Fruit fly (Drosophila melanogaster) whole organism, embryonic: ENCODE data around the gene CG4613.
A peak's percentile ranks its signal among the peaks of the same experiment; 100 is the strongest.

Experiments
- Awh ChIP-seq: fragments of 200-800 bp; sonication (Bioruptor generic); IDR thresholded peaks from 2 replicates; pipeline ENCODE4, ENCODE4 v1.3.6; 2022; ENCODE audit warnings: missing biosample characterization, missing genetic modification characterization
- CG12391 ChIP-seq: fragments of 200-800 bp; sonication (Bioruptor generic); optimal IDR thresholded peaks from 3 replicates; lab custom pipeline; 2018; ENCODE audit warnings: missing biosample characterization, mild to moderate bottlenecking, missing genetic modification characterization, moderate library complexity
- CG14710 ChIP-seq: fragments of 200-800 bp; sonication (Bioruptor generic); optimal IDR thresholded peaks from 3 replicates; lab custom pipeline; 2019; ENCODE audit warnings: missing biosample characterization, mild to moderate bottlenecking, missing genetic modification characterization, moderate library complexity
- CG1529 ChIP-seq: fragments of 200-800 bp; sonication (Bioruptor generic); optimal IDR thresholded peaks from 3 replicates; lab custom pipeline; 2018; ENCODE audit warnings: missing biosample characterization, missing genetic modification characterization
- CG15696 ChIP-seq: fragments of 200-800 bp; sonication (Bioruptor generic); optimal IDR thresholded peaks from 2 replicates; lab custom pipeline; 2019; ENCODE audit warnings: missing biosample characterization, mild to moderate bottlenecking, missing genetic modification characterization, moderate library complexity
- CG16815 ChIP-seq: fragments of 200-800 bp; sonication (Bioruptor generic); optimal IDR thresholded peaks from 3 replicates; lab custom pipeline; 2017; ENCODE audit warnings: missing biosample characterization, mild to moderate bottlenecking, missing genetic modification characterization
- CG17361 ChIP-seq: fragments of 200-800 bp; sonication (Bioruptor generic); IDR thresholded peaks from 3 replicates; pipeline ENCODE4 v1.3.6; 2022; ENCODE audit warnings: missing biosample characterization, missing genetic modification characterization
- CG18262 ChIP-seq: fragments of 200-800 bp; optimal IDR thresholded peaks from 3 replicates; lab custom pipeline; 2019; ENCODE audit warnings: missing biosample characterization, mild to moderate bottlenecking, missing genetic modification characterization, moderate library complexity
- CG18476 ChIP-seq: fragments of 200-800 bp; sonication (Bioruptor generic); optimal IDR thresholded peaks from 2 replicates; lab custom pipeline; 2016; ENCODE audit warnings: missing biosample characterization, mild to moderate bottlenecking, missing genetic modification characterization
- CG18764 ChIP-seq: fragments of 200-800 bp; sonication (Bioruptor generic); optimal IDR thresholded peaks from 3 replicates; lab custom pipeline; 2016; ENCODE audit warnings: missing biosample characterization, missing genetic modification characterization
- CG2199 ChIP-seq: fragments of 200-800 bp; sonication (Bioruptor generic); IDR thresholded peaks from 3 replicates; pipeline ENCODE4 v1.3.6; 2022; ENCODE audit warnings: missing biosample characterization, missing genetic modification characterization
- CG2712 ChIP-seq: fragments of 200-800 bp; optimal IDR thresholded peaks from 3 replicates; lab custom pipeline; 2019; ENCODE audit warnings: missing biosample characterization, mild to moderate bottlenecking, missing genetic modification characterization, moderate library complexity
- CG34422 ChIP-seq: fragments of 200-800 bp; sonication (Bioruptor generic); IDR thresholded peaks from 3 replicates; pipeline ENCODE4 v1.3.6; 2022; ENCODE audit warnings: missing biosample characterization, missing genetic modification characterization
- CG6175 ChIP-seq: fragments of 200-800 bp; sonication (Bioruptor generic); IDR thresholded peaks from 3 replicates; pipeline ENCODE4 v1.3.6; 2022; ENCODE audit warnings: missing biosample characterization, missing genetic modification characterization
- CG7556 ChIP-seq: fragments of 200-800 bp; sonication (Bioruptor generic); optimal IDR thresholded peaks from 2 replicates; lab custom pipeline; 2017; ENCODE audit warnings: missing biosample characterization, mild to moderate bottlenecking, missing genetic modification characterization
- CG7928 ChIP-seq: fragments of 200-800 bp; sonication (Bioruptor generic); optimal IDR thresholded peaks from 2 replicates; lab custom pipeline; 2017; ENCODE audit warnings: missing biosample characterization, mild to moderate bottlenecking, missing genetic modification characterization
- CG8765 ChIP-seq: fragments of 200-800 bp; sonication (Bioruptor generic); IDR thresholded peaks from 2 replicates; pipeline ENCODE4 v1.3.6; 2022; ENCODE audit warnings: missing biosample characterization, missing genetic modification characterization
- Dip3 ChIP-seq: fragments of 200-800 bp; sonication (Bioruptor generic); optimal IDR thresholded peaks from 3 replicates; lab custom pipeline; 2016; ENCODE audit warnings: missing biosample characterization, missing genetic modification characterization
- Gsc ChIP-seq: fragments of 200-800 bp; sonication (Bioruptor generic); IDR thresholded peaks from 2 replicates; pipeline ENCODE4 v1.3.6; 2022; ENCODE audit warnings: missing biosample characterization, missing genetic modification characterization
- Hr51 ChIP-seq, 2 experiments: fragments of 200-800 bp; sonication (Bioruptor generic); optimal IDR thresholded peaks; 2 replicates in 1 of 2; 3 replicates in 1 of 2; lab custom pipeline; 2016 to 2018; ENCODE audit warnings: missing biosample characterization in 2 of 2, missing genetic modification characterization in 2 of 2, mild to moderate bottlenecking in 1 of 2, moderate library complexity in 1 of 2
- Hsf ChIP-seq: fragments of 200-800 bp; sonication (Bioruptor generic); optimal IDR thresholded peaks from 3 replicates; lab custom pipeline; 2016; ENCODE audit warnings: missing biosample characterization, missing genetic modification characterization
- Kr ChIP-seq: fragments of 200-800 bp; sonication (Bioruptor generic); optimal IDR thresholded peaks from 2 replicates; lab custom pipeline; 2017; ENCODE audit warnings: missing biosample characterization, mild to moderate bottlenecking, missing genetic modification characterization
- Med ChIP-seq: fragments of 200-800 bp; sonication (Bioruptor generic); peaks from one replicate; lab custom pipeline; 2016; ENCODE audit warnings: missing biosample characterization, missing genetic modification characterization, mild to moderate bottlenecking, inconsistent platforms, moderate library complexity
- Opbp ChIP-seq: fragments of 200-800 bp; sonication (Bioruptor generic); IDR thresholded peaks from 3 replicates; pipeline ENCODE4 v1.3.6; 2022; ENCODE audit warnings: missing biosample characterization, missing genetic modification characterization; ENCODE audit not compliant: partially characterized antibody
- Optix ChIP-seq: fragments of 200-800 bp; sonication (Bioruptor generic); IDR thresholded peaks from 3 replicates; pipeline ENCODE4 v1.3.6; 2022; ENCODE audit warnings: missing biosample characterization, missing genetic modification characterization
- Sry-β ChIP-seq: fragments of 200-800 bp; sonication (Bioruptor generic); optimal IDR thresholded peaks from 2 replicates; lab custom pipeline; 2018; ENCODE audit warnings: missing biosample characterization, mild to moderate bottlenecking, missing genetic modification characterization, moderate library complexity
- Sry-δ ChIP-seq: fragments of 200-800 bp; sonication (Bioruptor generic); optimal IDR thresholded peaks from 2 replicates; lab custom pipeline; 2016; ENCODE audit warnings: missing biosample characterization, missing genetic modification characterization
- abd-A ChIP-seq: fragments of 200-800 bp; sonication (Bioruptor generic); optimal IDR thresholded peaks from 3 replicates; lab custom pipeline; 2019; ENCODE audit warnings: missing biosample characterization, mild to moderate bottlenecking, missing genetic modification characterization, moderate library complexity
- bab2 ChIP-seq: fragments of 200-800 bp; sonication (Bioruptor generic); optimal IDR thresholded peaks from 2 replicates; lab custom pipeline; 2016; ENCODE audit warnings: missing biosample characterization, missing genetic modification characterization
- cg ChIP-seq: fragments of 200-800 bp; sonication (Bioruptor generic); optimal IDR thresholded peaks from 3 replicates; lab custom pipeline; 2019; ENCODE audit warnings: missing biosample characterization, mild to moderate bottlenecking, missing genetic modification characterization, moderate library complexity
- ci ChIP-seq: fragments of 200-800 bp; sonication (Bioruptor generic); IDR thresholded peaks from 3 replicates; pipeline ENCODE4 v1.3.6; 2022; ENCODE audit warnings: missing biosample characterization, missing genetic modification characterization
- crol ChIP-seq: fragments of 200-800 bp; sonication (Bioruptor generic); IDR thresholded peaks from 2 replicates; pipeline ENCODE4 v1.3.6; 2022; ENCODE audit warnings: missing biosample characterization, missing genetic modification characterization
- dmrt11E ChIP-seq: fragments of 200-800 bp; sonication (Bioruptor generic); optimal IDR thresholded peaks from 3 replicates; lab custom pipeline; 2018; ENCODE audit warnings: missing biosample characterization, mild to moderate bottlenecking, missing genetic modification characterization, moderate library complexity
- gcm ChIP-seq: fragments of 200-800 bp; sonication (Bioruptor generic); optimal IDR thresholded peaks from 2 replicates; lab custom pipeline; 2019; ENCODE audit warnings: missing biosample characterization, mild to moderate bottlenecking, missing genetic modification characterization, moderate library complexity
- gsb-n ChIP-seq: fragments of 200-800 bp; sonication (Bioruptor generic); optimal IDR thresholded peaks from 3 replicates; lab custom pipeline; 2018; ENCODE audit warnings: missing biosample characterization, mild to moderate bottlenecking, missing genetic modification characterization
- ham ChIP-seq: fragments of 200-800 bp; sonication (Bioruptor generic); IDR thresholded peaks from 2 replicates; pipeline ENCODE4 v1.3.6; 2022; ENCODE audit warnings: missing biosample characterization, missing genetic modification characterization
- jing ChIP-seq: fragments of 200-800 bp; sonication (Bioruptor generic); optimal IDR thresholded peaks from 2 replicates; lab custom pipeline; 2018; ENCODE audit warnings: missing biosample characterization, mild to moderate bottlenecking, missing genetic modification characterization
- kni ChIP-seq: fragments of 200-800 bp; sonication (Bioruptor generic); optimal IDR thresholded peaks from 3 replicates; lab custom pipeline; 2017; ENCODE audit warnings: mild to moderate bottlenecking, missing biosample characterization, missing genetic modification reagents, missing genetic modification characterization
- mld ChIP-seq: fragments of 200-800 bp; sonication (Bioruptor generic); IDR thresholded peaks from 3 replicates; pipeline ENCODE4 v1.3.6; 2022; ENCODE audit warnings: missing biosample characterization, missing genetic modification characterization; ENCODE audit not compliant: partially characterized antibody
- oc ChIP-seq: fragments of 200-800 bp; sonication (Bioruptor generic); optimal IDR thresholded peaks from 2 replicates; lab custom pipeline; 2018; ENCODE audit warnings: missing biosample characterization, mild to moderate bottlenecking, missing genetic modification characterization, moderate library complexity
- odd ChIP-seq: fragments of 200-800 bp; sonication (Bioruptor generic); optimal IDR thresholded peaks from 2 replicates; lab custom pipeline; 2017; ENCODE audit warnings: missing biosample characterization, mild to moderate bottlenecking, missing genetic modification characterization
- salm ChIP-seq: fragments of 200-800 bp; sonication (Bioruptor generic); optimal IDR thresholded peaks from 2 replicates; lab custom pipeline; 2018; ENCODE audit warnings: missing biosample characterization, mild to moderate bottlenecking, missing genetic modification characterization
- sd ChIP-seq: fragments of 200-800 bp; sonication (Bioruptor generic); optimal IDR thresholded peaks from 3 replicates; lab custom pipeline; 2018; ENCODE audit warnings: missing biosample characterization, mild to moderate bottlenecking, missing genetic modification characterization, moderate library complexity
- sens ChIP-seq: fragments of 200-800 bp; sonication (Bioruptor generic); peaks from one replicate; lab custom pipeline; 2016; ENCODE audit warnings: missing biosample characterization, missing genetic modification characterization
- seq ChIP-seq: fragments of 200-800 bp; sonication (Bioruptor generic); IDR thresholded peaks from 2 replicates; pipeline ENCODE4 v1.3.6; 2022; ENCODE audit warnings: missing biosample characterization, missing genetic modification characterization
- sna ChIP-seq: fragments of 200-800 bp; sonication (Bioruptor generic); IDR thresholded peaks from 2 replicates; pipeline ENCODE4 v1.3.6; 2022; ENCODE audit warnings: missing biosample characterization, missing genetic modification characterization; ENCODE audit not compliant: partially characterized antibody
- tx ChIP-seq: fragments of 200-800 bp; sonication (Bioruptor generic); optimal IDR thresholded peaks from 2 replicates; lab custom pipeline; 2016; ENCODE audit warnings: missing biosample characterization, missing genetic modification characterization
- z ChIP-seq: fragments of 200-800 bp; sonication (Bioruptor generic); IDR thresholded peaks from 3 replicates; pipeline ENCODE4 v1.3.6; 2022; ENCODE audit warnings: missing biosample characterization, missing genetic modification characterization

Gene CG4613

DNA sequence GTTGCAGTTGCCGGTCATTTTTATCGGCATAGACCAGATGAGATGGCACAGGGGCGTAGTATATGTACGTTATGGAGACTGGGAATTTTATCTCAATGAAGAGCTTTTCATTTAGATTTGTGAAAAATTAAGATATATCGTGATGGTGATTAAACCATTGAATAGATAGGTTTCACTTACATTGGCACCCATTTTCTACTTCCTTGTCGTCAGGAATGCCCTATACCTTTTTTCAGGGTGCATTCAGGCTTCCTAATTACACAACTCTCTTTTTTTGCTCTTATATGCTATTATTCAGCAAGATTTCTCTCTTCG is 31.4 kb upstream of the CG4613 start (continued):
- TF ChIP-seq CG15696 (tag; lab: Kevin White, UChicago) (no peak), CG1529 (GFP tag; lab: Kevin White, UChicago) (no peak), CG18476 (no peak), Dip3 (GFP tag; lab: Kevin White, UChicago) (no peak), CG14710 (peak; percentile 2), CG16815 (GFP tag; lab: Kevin White, UChicago) (no peak)

DNA sequence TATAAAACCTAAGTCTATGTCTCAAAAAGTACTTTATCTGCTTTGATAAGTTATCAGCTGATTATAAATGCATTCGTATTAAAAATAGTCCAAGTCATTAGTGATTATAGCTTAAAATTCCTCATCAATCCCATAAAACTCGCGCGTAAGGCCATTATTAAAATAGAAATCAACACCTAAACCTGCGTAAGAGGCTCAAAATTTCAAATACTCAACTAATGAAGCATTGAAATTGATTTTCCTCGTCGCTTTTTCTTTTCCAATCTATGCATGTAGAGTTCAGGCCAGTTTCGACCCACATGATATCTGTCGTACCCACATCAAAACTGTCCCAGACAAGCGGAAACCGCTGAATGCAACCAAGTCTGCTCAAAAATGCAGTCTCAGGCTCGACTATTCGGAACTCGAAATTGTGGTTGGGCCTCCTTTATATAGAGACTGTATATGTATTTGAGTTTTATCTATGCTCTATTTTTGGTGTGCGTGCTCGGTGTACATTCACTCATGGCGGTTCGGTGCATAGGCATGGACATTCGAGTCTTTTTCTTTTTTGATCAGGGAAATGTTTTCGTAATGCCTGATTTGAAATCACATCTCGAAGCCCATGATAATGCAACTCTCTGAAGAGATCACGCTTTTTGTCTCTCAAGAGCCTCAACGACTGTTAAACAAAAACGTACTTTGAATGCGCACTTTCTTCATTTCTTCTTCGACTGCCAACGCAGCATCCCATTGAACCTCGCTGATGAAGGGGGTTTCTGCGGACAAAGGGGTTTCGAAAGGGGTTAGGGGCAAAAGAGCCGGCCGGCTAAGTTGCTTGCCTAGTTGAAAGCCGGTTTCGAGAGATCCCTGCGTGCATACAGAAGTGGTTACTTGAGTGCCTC is 30.8 kb upstream of the CG4613 start:
- TF ChIP-seq CG12391 (tag; lab: Kevin White, UChicago): peak; percentile 26
- no peak for TF ChIP-seq Optix (GFP tag; lab: Robert Waterston, UW)
- no peak for TF ChIP-seq odd
- no peak for TF ChIP-seq bab2 (GFP tag; lab: Kevin White, UChicago)
- no peak for TF ChIP-seq Sry-δ (GFP tag; lab: Kevin White, UChicago)
- TF ChIP-seq CG6175: no peak
- TF ChIP-seq Opbp (GFP tag; lab: Robert Waterston, UW): no peak
- TF ChIP-seq ham (GFP tag; lab: Robert Waterston, UW): no peak
- TF ChIP-seq Med: peak; percentile 15
- TF ChIP-seq z: peak; percentile 97
- no peak for TF ChIP-seq CG7556
- TF ChIP-seq mld (GFP tag; lab: Robert Waterston, UW): no peak
- no peak for TF ChIP-seq tx (GFP tag; lab: Kevin White, UChicago)
- peak; percentile 35 for TF ChIP-seq gsb-n (tag; lab: Kevin White, UChicago)
- TF ChIP-seq CG34422 (GFP tag; lab: Robert Waterston, UW): peak; percentile 45; the same call in 1 of the 3 replicates
- TF ChIP-seq Hr51 (GFP tag; optimal IDR thresholded peaks at IDR 0.05; lab: Kevin White, UChicago): no peak
- TF ChIP-seq CG8765 (GFP tag; lab: Robert Waterston, UW): no peak
- TF ChIP-seq gcm: peak; percentile 72
- TF ChIP-seq CG2199: peak; percentile 95
- TF ChIP-seq CG18764 (GFP tag; lab: Kevin White, UChicago): no peak
- peak; percentile 14 for TF ChIP-seq dmrt11E (tag; lab: Kevin White, UChicago)
- TF ChIP-seq CG18262 (tag; lab: Kevin White, UChicago): no peak
- peak; percentile 82 for TF ChIP-seq oc (tag; lab: Kevin White, UChicago)
- TF ChIP-seq cg (GFP tag; lab: Kevin White, UChicago): peak; percentile 70
- peak; percentile 68 for TF ChIP-seq sens (GFP tag; lab: Kevin White, UChicago)
- peak; percentile 93 for TF ChIP-seq Awh (GFP tag; lab: Robert Waterston, UW)
- TF ChIP-seq CG17361 (GFP tag; lab: Robert Waterston, UW): 0 out of 3 replicates have a peak, but pooled peaks have one; percentile 35
- peak; percentile 14 for TF ChIP-seq CG2712 (tag; lab: Kevin White, UChicago)
- peak; percentile 69 for TF ChIP-seq crol
- peak; percentile 35 for TF ChIP-seq salm (tag; lab: Kevin White, UChicago)
- no peak for TF ChIP-seq seq (GFP tag; lab: Robert Waterston, UW)
- TF ChIP-seq kni (GFP tag; lab: Kevin White, UChicago): peak; percentile 94
- peak; percentile 93 for TF ChIP-seq Kr (GFP tag; lab: Kevin White, UChicago)
- TF ChIP-seq sd (tag; lab: Kevin White, UChicago): peak; percentile 42
- TF ChIP-seq CG7928 (GFP tag; lab: Kevin White, UChicago): no peak
- peak; percentile 23 for TF ChIP-seq abd-A (tag; lab: Kevin White, UChicago)
- TF ChIP-seq Gsc (GFP tag; lab: Robert Waterston, UW): no peak
- TF ChIP-seq Sry-β (GFP tag; lab: Kevin White, UChicago): peak; percentile 37
- TF ChIP-seq jing (GFP tag; lab: Kevin White, UChicago): no peak
- peak; percentile 36; the same call in 1 of the 3 replicates for TF ChIP-seq ci
- 0 out of 2 replicates have a peak, but pooled peaks have one; percentile 37 for TF ChIP-seq sna (GFP tag; lab: Robert Waterston, UW)
- TF ChIP-seq Hsf (GFP tag; lab: Kevin White, UChicago): no peak
